Fruit fly (Drosophila melanogaster) whole organism, wandering third instar larva: ENCODE measurements around the gene Gyc32E.

Source experiments
- Dfd ChIP-seq: fragments of >200 bp; optimal IDR thresholded peaks from 2 replicates; lab custom pipeline; 2017; ENCODE audit warnings: missing biosample characterization, missing genetic modification characterization
- Hr78 ChIP-seq: fragments of >200 bp; optimal IDR thresholded peaks from 2 replicates; lab custom pipeline; 2017; ENCODE audit warnings: missing biosample characterization, missing genetic modification characterization
- Hr83 ChIP-seq: fragments of 200-300 bp; sonication (Bioruptor generic); optimal IDR thresholded peaks from 2 replicates; lab custom pipeline; 2016; ENCODE audit warnings: missing biosample characterization, mild to moderate bottlenecking, missing genetic modification characterization, moderate library complexity; ENCODE audit not compliant: poor library complexity, severe bottlenecking
- Jra ChIP-seq: sonication (Bioruptor generic); optimal IDR thresholded peaks from 2 replicates; lab custom pipeline; 2016; ENCODE audit warnings: missing biosample characterization, missing genetic modification characterization
- N ChIP-seq: fragments of >200 bp; optimal IDR thresholded peaks from 2 replicates; lab custom pipeline; 2018; ENCODE audit warnings: missing biosample characterization, missing external identifiers, missing genetic modification characterization
- dmrt93B ChIP-seq: fragments of 200-800 bp; sonication (Bioruptor generic); optimal IDR thresholded peaks from 2 replicates; lab custom pipeline; 2018; ENCODE audit warnings: missing biosample characterization, mild to moderate bottlenecking, missing genetic modification characterization
- ey ChIP-seq: fragments of 200-800 bp; sonication (Bioruptor generic); optimal IDR thresholded peaks from 2 replicates; lab custom pipeline; 2016; ENCODE audit warnings: missing biosample characterization, missing genetic modification characterization
- fru ChIP-seq: fragments of 200-800 bp; sonication (Bioruptor generic); optimal IDR thresholded peaks from 3 replicates; lab custom pipeline; 2016; ENCODE audit warnings: missing biosample characterization, mild to moderate bottlenecking, missing genetic modification characterization
- h ChIP-seq: fragments of 200-800 bp; sonication (Bioruptor generic); optimal IDR thresholded peaks from 3 replicates; lab custom pipeline; 2016; ENCODE audit warnings: missing biosample characterization, mild to moderate bottlenecking, missing genetic modification characterization
- pan ChIP-seq: fragments of >200 bp; optimal IDR thresholded peaks from 2 replicates; lab custom pipeline; 2017
- rgr ChIP-seq: fragments of 200-800 bp; sonication (Bioruptor generic); optimal IDR thresholded peaks from 3 replicates; lab custom pipeline; 2016; ENCODE audit warnings: missing biosample characterization, mild to moderate bottlenecking, missing genetic modification characterization
- sage ChIP-seq: fragments of 200-800 bp; sonication (Bioruptor generic); optimal IDR thresholded peaks from 2 replicates; lab custom pipeline; 2016; ENCODE audit warnings: missing biosample characterization, mild to moderate bottlenecking, missing genetic modification characterization

- no peak for TF ChIP-seq N
- no peak for TF ChIP-seq pan (lab: Kevin White, UChicago)
- TF ChIP-seq dmrt93B = no peak
- no peak for TF ChIP-seq sage
- no peak for TF ChIP-seq h (GFP tag; lab: Kevin White, UChicago)
- TF ChIP-seq fru (GFP tag; lab: Kevin White, UChicago) = no peak
- TF ChIP-seq ey (GFP tag; lab: Kevin White, UChicago) = no peak
- no peak for TF ChIP-seq Hr78 (GFP tag; lab: Kevin White, UChicago)
- no peak for TF ChIP-seq Hr83
- TF ChIP-seq Dfd = no peak
- TF ChIP-seq rgr (GFP tag; lab: Kevin White, UChicago) = no peak
- no peak for TF ChIP-seq Jra
These were observed 22.9 kb upstream of the Gyc32E start, which contains the start of gene Vm32E for dm6 chr2L:11171615-11172356.
